Worm (Caenorhabditis elegans): Measurements from ENCODE around the gene mans-2.
A peak's percentile ranks its signal among the peaks of the same experiment; 100 is the strongest.

The mans-2 gene

ce11 chrV:11934848-11935247, 50.4 kb downstream of the mans-2 start, which contains the start of gene F58H1.8:
Gene F58H1.8 (plus strand): TSS chrV:11935148.
- no peak for TF ChIP-seq pha-4 (tag; optimal IDR thresholded peaks at IDR 0.05)
- no peak for TF ChIP-seq bed-1 (GFP tag; IDR thresholded peaks at IDR 0.05)
- no peak for TF ChIP-seq ztf-26 (tag; optimal IDR thresholded peaks at IDR 0.05)
- TF ChIP-seq ets-4 (GFP tag; optimal IDR thresholded peaks at IDR 0.05) = no peak
- TF ChIP-seq ztf-3 (GFP tag; optimal IDR thresholded peaks at IDR 0.05) = no peak
- TF ChIP-seq C17E4.6 (GFP tag; IDR thresholded peaks at IDR 0.05) = no peak
- TF ChIP-seq Y79H2A.3 (GFP tag; conservative IDR thresholded peaks at IDR 0.05) = no peak
- no peak for TF ChIP-seq F23B12.7 (tag; optimal IDR thresholded peaks at IDR 0.05; ENCODE audit: insufficient read depth)
- no peak for TF ChIP-seq ztf-28 (GFP tag; IDR thresholded peaks at IDR 0.05)
- TF ChIP-seq repo-1 (tag; optimal IDR thresholded peaks at IDR 0.05) = no peak
- TF ChIP-seq mxl-1 (tag; optimal IDR thresholded peaks at IDR 0.05) = no peak
- TF ChIP-seq ztf-18 (tag; optimal IDR thresholded peaks at IDR 0.05) = no peak
- no peak for TF ChIP-seq aptf-2 (GFP tag; conservative IDR thresholded peaks at IDR 0.05)
- TF ChIP-seq F55B11.4 (tag; optimal IDR thresholded peaks at IDR 0.05; ENCODE audit: borderline replicate concordance, insufficient read depth) = no peak
- no peak for TF ChIP-seq tbp1 (GFP tag; optimal IDR thresholded peaks at IDR 0.05)
- TF ChIP-seq athp-1 (tag; optimal IDR thresholded peaks at IDR 0.05) = no peak
- TF ChIP-seq hrde-1 (tag; optimal IDR thresholded peaks at IDR 0.05; ENCODE audit: borderline replicate concordance) = no peak
- no peak for TF ChIP-seq nfya-2 (GFP tag; IDR thresholded peaks at IDR 0.05)
- no peak for TF ChIP-seq somi-1 (GFP tag; optimal IDR thresholded peaks at IDR 0.05)

ce11 chrV:11933196-11934028, 51.9 kb downstream of the mans-2 start, which contains the start of the genes aman-2 and F58H1.3:
Gene aman-2 (minus strand): TSS chrV:11933246.
Gene F58H1.3 (plus strand): TSS chrV:11933978.
- peak; percentile 30; the same call in 1 of the 2 replicates for TF ChIP-seq attf-3 (GFP tag; conservative IDR thresholded peaks at IDR 0.05)
- peak; percentile 1 for TF ChIP-seq nhr-80 (tag; optimal IDR thresholded peaks at IDR 0.05)
- TF ChIP-seq ceh-27 (GFP tag; optimal IDR thresholded peaks at IDR 0.05) = peak; percentile 50
- peak; percentile 46 for TF ChIP-seq attf-5 (GFP tag; optimal IDR thresholded peaks at IDR 0.05)
- TF ChIP-seq ztf-25 (GFP tag; IDR thresholded peaks at IDR 0.05) = 0 out of 2 replicates have a peak, but pooled peaks have one; percentile 40
- peak; percentile 13 for TF ChIP-seq ztf-18 (tag; optimal IDR thresholded peaks at IDR 0.05)
- TF ChIP-seq zim-3 (tag; optimal IDR thresholded peaks at IDR 0.05) = no peak
- peak; percentile 18 for TF ChIP-seq F49E8.2 (tag; optimal IDR thresholded peaks at IDR 0.05; ENCODE audit: insufficient read depth)
- no peak for TF ChIP-seq lin-54 (GFP tag; optimal IDR thresholded peaks at IDR 0.05)
- peak; percentile 9 for TF ChIP-seq ccch-3 (GFP tag; optimal IDR thresholded peaks at IDR 0.05)
- TF ChIP-seq akir-1 (GFP tag; optimal IDR thresholded peaks at IDR 0.05) = peak; percentile 29
- TF ChIP-seq tbx-9 (tag; optimal IDR thresholded peaks at IDR 0.05; ENCODE audit: borderline replicate concordance) = no peak
- TF ChIP-seq K12H6.12 (tag; optimal IDR thresholded peaks at IDR 0.05) = peak; percentile 44
- peak; percentile 1 for TF ChIP-seq madf-10 (tag; optimal IDR thresholded peaks at IDR 0.05)
- TF ChIP-seq snpc-4 (GFP tag; optimal IDR thresholded peaks at IDR 0.05) = no peak
- peak in 1 of 4 experiments; percentile 50 for TF ChIP-seq snpc-4 (tag; optimal IDR thresholded peaks at IDR 0.05)
- TF ChIP-seq ceh-100 (GFP tag; IDR thresholded peaks at IDR 0.05) = peak; percentile 91
